Worm (Caenorhabditis elegans) whole organism, early embryonic: Measurements from ENCODE around the gene F59A6.3.

Experiments used
- B0310.2 ChIP-seq: sonication (generic microtip); optimal IDR thresholded peaks from 2 replicates; lab custom pipeline; 2016; ENCODE audit warnings: mild to moderate bottlenecking, missing genetic modification characterization, missing compliant biosample characterization
- F13C5.2 ChIP-seq: sonication (generic microtip); optimal IDR thresholded peaks from 2 replicates; lab custom pipeline; 2017; ENCODE audit warnings: mild to moderate bottlenecking, missing genetic modification characterization, inconsistent platforms, missing compliant biosample characterization
- aly-1 ChIP-seq: sonication (generic microtip); optimal IDR thresholded peaks from 2 replicates; lab custom pipeline; 2016; ENCODE audit warnings: missing genetic modification characterization, missing compliant biosample characterization
- ama-1 ChIP-seq: fragments of 150-350 bp; optimal IDR thresholded peaks from 2 replicates; lab custom pipeline; 2014
- ceh-13 ChIP-seq: fragments of 200-800 bp; sonication (Bioruptor generic); optimal IDR thresholded peaks from 2 replicates; lab custom pipeline; 2018; ENCODE audit warnings: mild to moderate bottlenecking, missing genetic modification characterization, missing compliant biosample characterization
- ceh-36 ChIP-seq: sonication (generic microtip); optimal IDR thresholded peaks from 2 replicates; lab custom pipeline; 2016; ENCODE audit warnings: missing genetic modification characterization, inconsistent platforms, missing compliant biosample characterization
- ets-7 ChIP-seq: sonication (generic microtip); optimal IDR thresholded peaks from 2 replicates; lab custom pipeline; 2016; ENCODE audit warnings: missing genotype, missing genetic modification characterization, missing compliant biosample characterization
- flt-1 ChIP-seq: fragments of 200-800 bp; sonication (Bioruptor generic); IDR thresholded peaks from 2 replicates; pipeline ENCODE4 v1.3.6; 2022; ENCODE audit warnings: missing genetic modification characterization, missing compliant biosample characterization
- hmbx-1 ChIP-seq: sonication (generic microtip); optimal IDR thresholded peaks from 2 replicates; lab custom pipeline; 2016; ENCODE audit warnings: mild to moderate bottlenecking, missing genetic modification characterization, missing compliant biosample characterization
- hmg-4 ChIP-seq: fragments of 200-800 bp; sonication (Bioruptor generic); optimal IDR thresholded peaks from 2 replicates; lab custom pipeline; 2018; ENCODE audit warnings: mild to moderate bottlenecking, missing genetic modification characterization, missing compliant biosample characterization
- hnd-1 ChIP-seq: sonication (generic microtip); optimal IDR thresholded peaks from 2 replicates; lab custom pipeline; 2016; ENCODE audit warnings: missing genetic modification characterization, missing compliant biosample characterization
- pes-1 ChIP-seq: fragments of 200-800 bp; sonication (Bioruptor generic); IDR thresholded peaks from 2 replicates; pipeline ENCODE4 v1.3.6; 2022; ENCODE audit warnings: missing genetic modification reagents, missing genetic modification characterization, missing compliant biosample characterization
- scrt-1 ChIP-seq: fragments of 200-800 bp; sonication (Bioruptor generic); IDR thresholded peaks from 2 replicates; pipeline ENCODE4 v1.3.6; 2022; ENCODE audit warnings: missing genetic modification characterization, missing compliant biosample characterization
- sea-1 ChIP-seq: fragments of 200-800 bp; sonication (Bioruptor generic); conservative IDR thresholded peaks from 2 replicates; pipeline ENCODE4 v1.3.6; 2022; ENCODE audit warnings: missing genetic modification characterization, missing compliant biosample characterization
- tbx-11 ChIP-seq: fragments of 200-800 bp; sonication (Bioruptor generic); IDR thresholded peaks from 2 replicates; pipeline ENCODE4 v1.3.6; 2022; ENCODE audit warnings: missing genetic modification characterization, missing compliant biosample characterization
- tbx-37 ChIP-seq: fragments of 200-800 bp; sonication (Bioruptor generic); conservative IDR thresholded peaks from 2 replicates; pipeline ENCODE4 v1.3.6; 2022; ENCODE audit warnings: missing genetic modification reagents, missing genetic modification characterization, missing compliant biosample characterization
- tra-4 ChIP-seq: sonication (generic microtip); optimal IDR thresholded peaks from 2 replicates; lab custom pipeline; 2017; ENCODE audit warnings: missing genetic modification characterization, missing compliant biosample characterization

Gene F59A6.3

ce11 chrII:4981682-4982404 lies 26.3 kb upstream of the F59A6.3 start:
- TF ChIP-seq sea-1 (GFP tag; lab: Robert Waterston, UW): no peak
- no peak for TF ChIP-seq ama-1 (lab: Kevin White, UChicago)
- TF ChIP-seq hmg-4: no peak
- TF ChIP-seq flt-1 (GFP tag; lab: Robert Waterston, UW): no peak

- TF ChIP-seq F13C5.2 (tag; lab: Kevin White, UChicago) (no peak), hnd-1 (tag; lab: Kevin White, UChicago) (no peak), tbx-11 (no peak), ama-1 (lab: Kevin White, UChicago) (no peak), B0310.2 (tag; lab: Kevin White, UChicago) (no peak), ets-7 (tag; lab: Kevin White, UChicago) (no peak)
Measured at ce11 chrII:4984151-4984550, 24.0 kb upstream of the F59A6.3 start.

- no peak for TF ChIP-seq hnd-1 (tag; lab: Kevin White, UChicago)
- TF ChIP-seq hmbx-1: no peak
- no peak for TF ChIP-seq tbx-11
- TF ChIP-seq tbx-37 (GFP tag; lab: Robert Waterston, UW): no peak
- no peak for TF ChIP-seq aly-1 (tag; lab: Kevin White, UChicago)
- TF ChIP-seq scrt-1 (GFP tag; lab: Robert Waterston, UW): no peak
Measured at ce11 chrII:4985961-4986503, 22.1 kb upstream of the F59A6.3 start.

- TF ChIP-seq aly-1 (tag; lab: Kevin White, UChicago) (no peak), ama-1 (lab: Kevin White, UChicago) (no peak), tbx-11 (no peak), hmbx-1 (no peak), ceh-36 (tag; lab: Kevin White, UChicago) (peak; percentile 30), F13C5.2 (tag; lab: Kevin White, UChicago) (no peak), tbx-37 (GFP tag; lab: Robert Waterston, UW) (no peak), hmg-4 (no peak)
Measured at ce11 chrII:4986664-4987063, 21.5 kb upstream of the F59A6.3 start.

ce11 chrII:4987257-4987656 lies 20.9 kb upstream of the F59A6.3 start:
- no peak for TF ChIP-seq ets-7 (tag; lab: Kevin White, UChicago)
- TF ChIP-seq tra-4 (tag; lab: Kevin White, UChicago): no peak
- TF ChIP-seq ceh-13 (GFP tag; lab: Kevin White, UChicago): no peak
- TF ChIP-seq tbx-11: no peak
- TF ChIP-seq flt-1 (GFP tag; lab: Robert Waterston, UW): no peak
- no peak for TF ChIP-seq hnd-1 (tag; lab: Kevin White, UChicago)
- no peak for TF ChIP-seq ama-1 (lab: Kevin White, UChicago)
- TF ChIP-seq B0310.2 (tag; lab: Kevin White, UChicago): no peak
- TF ChIP-seq sea-1 (GFP tag; lab: Robert Waterston, UW): no peak
- no peak for TF ChIP-seq scrt-1 (GFP tag; lab: Robert Waterston, UW)
- no peak for TF ChIP-seq F13C5.2 (tag; lab: Kevin White, UChicago)
- no peak for TF ChIP-seq ceh-36 (tag; lab: Kevin White, UChicago)
- TF ChIP-seq hmg-4: no peak
- no peak for TF ChIP-seq aly-1 (tag; lab: Kevin White, UChicago)
- TF ChIP-seq hmbx-1: no peak
- no peak for TF ChIP-seq pes-1 (GFP tag; lab: Robert Waterston, UW)
- no peak for TF ChIP-seq tbx-37 (GFP tag; lab: Robert Waterston, UW)

- TF ChIP-seq sea-1 (GFP tag; lab: Robert Waterston, UW): no peak
- no peak for TF ChIP-seq scrt-1 (GFP tag; lab: Robert Waterston, UW)
- no peak for TF ChIP-seq F13C5.2 (tag; lab: Kevin White, UChicago)
- no peak for TF ChIP-seq ceh-36 (tag; lab: Kevin White, UChicago)
- TF ChIP-seq tra-4 (tag; lab: Kevin White, UChicago): no peak
- TF ChIP-seq ceh-13 (GFP tag; lab: Kevin White, UChicago): no peak
- no peak for TF ChIP-seq hmg-4
- TF ChIP-seq tbx-11: no peak
- TF ChIP-seq pes-1 (GFP tag; lab: Robert Waterston, UW): no peak
- TF ChIP-seq flt-1 (GFP tag; lab: Robert Waterston, UW): no peak
- no peak for TF ChIP-seq B0310.2 (tag; lab: Kevin White, UChicago)
- no peak for TF ChIP-seq tbx-37 (GFP tag; lab: Robert Waterston, UW)
- no peak for TF ChIP-seq hnd-1 (tag; lab: Kevin White, UChicago)
- no peak for TF ChIP-seq hmbx-1
- no peak for TF ChIP-seq ets-7 (tag; lab: Kevin White, UChicago)
- no peak for TF ChIP-seq aly-1 (tag; lab: Kevin White, UChicago)
- TF ChIP-seq ama-1 (lab: Kevin White, UChicago): no peak
Measured at ce11 chrII:4989802-4990201, 18.3 kb upstream of the F59A6.3 start, which contains the start of gene T27F7.12. TSS of gene T27F7.12 (plus strand) at chrII:4990102.

ce11 chrII:4992977-4993376 lies 15.2 kb upstream of the F59A6.3 start, which contains the start of gene pigb-1:
TSS of gene pigb-1 (minus strand) at chrII:4993077.
- TF ChIP-seq ets-7 (tag; lab: Kevin White, UChicago) (no peak), hnd-1 (tag; lab: Kevin White, UChicago) (no peak), F13C5.2 (tag; lab: Kevin White, UChicago) (no peak), hmg-4 (no peak), ceh-36 (tag; lab: Kevin White, UChicago) (no peak), pes-1 (GFP tag; lab: Robert Waterston, UW) (no peak), tbx-37 (GFP tag; lab: Robert Waterston, UW) (no peak), aly-1 (tag; lab: Kevin White, UChicago) (no peak), sea-1 (GFP tag; lab: Robert Waterston, UW) (no peak), ama-1 (lab: Kevin White, UChicago) (no peak), tra-4 (tag; lab: Kevin White, UChicago) (no peak), B0310.2 (tag; lab: Kevin White, UChicago) (no peak), tbx-11 (no peak), scrt-1 (GFP tag; lab: Robert Waterston, UW) (no peak), ceh-13 (GFP tag; lab: Kevin White, UChicago) (no peak), hmbx-1 (no peak), flt-1 (GFP tag; lab: Robert Waterston, UW) (no peak)
